Worm (Caenorhabditis elegans): ENCODE data around the gene cdc-50.B.

DNA sequence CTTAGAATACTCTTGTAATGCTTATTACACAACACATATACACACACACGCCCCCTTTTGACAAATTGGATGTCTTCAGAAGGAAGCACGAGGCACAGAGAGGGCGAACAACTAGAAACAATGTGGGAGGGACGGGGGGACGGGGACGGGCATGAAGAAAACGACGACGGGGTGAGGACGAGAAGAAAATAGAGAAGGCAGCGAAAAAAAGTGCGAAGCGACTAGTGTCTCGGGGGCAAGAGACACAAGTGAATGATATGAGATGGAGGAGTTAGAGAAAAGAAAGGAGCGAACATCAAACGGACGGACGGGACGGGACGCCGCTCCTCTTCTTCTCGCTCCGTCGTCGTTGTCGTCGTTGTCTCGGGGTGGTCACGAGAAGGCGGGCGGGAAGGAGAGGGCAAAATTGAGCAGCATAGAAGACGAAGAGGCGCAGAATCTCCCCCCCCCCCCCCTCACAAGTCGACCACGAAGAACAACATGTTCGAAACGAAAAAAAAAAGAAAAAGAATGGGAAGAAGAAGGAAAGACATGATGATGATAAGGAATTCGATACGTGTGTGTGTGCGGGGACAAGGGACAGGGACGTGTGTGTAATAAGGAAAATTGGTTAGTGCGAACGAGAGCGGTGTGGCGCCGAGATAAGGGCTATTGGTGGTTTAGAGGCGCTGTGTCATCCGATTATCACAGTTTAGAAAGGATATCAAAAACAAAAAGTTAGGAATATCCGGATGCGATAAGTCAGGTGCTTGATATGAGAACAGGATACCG, 30.4 kb downstream of the cdc-50.B start:
- TF ChIP-seq B0336.3 (GFP tag; IDR thresholded peaks at IDR 0.05) (no peak; the same call in none of the 2 replicates), snpc-4 (GFP tag; optimal IDR thresholded peaks at IDR 0.05) (peak; percentile 36), snpc-4 (tag; optimal IDR thresholded peaks at IDR 0.05) (peak; percentile 1 to 71 (median 68)), ets-4 (GFP tag; optimal IDR thresholded peaks at IDR 0.05) (peak; percentile 92), ccch-3 (GFP tag; optimal IDR thresholded peaks at IDR 0.05) (no peak), akir-1 (GFP tag; optimal IDR thresholded peaks at IDR 0.05) (no peak), nhr-80 (tag; optimal IDR thresholded peaks at IDR 0.05) (peak; percentile 100), unc-62 (GFP tag; optimal IDR thresholded peaks at IDR 0.05) (no peak), sptf-2 (GFP tag; optimal IDR thresholded peaks at IDR 0.05) (no peak), Y95B8A.8 (GFP tag; IDR thresholded peaks at IDR 0.05) (no peak; the same call in 1 of the 2 replicates), rpc-1 (optimal IDR thresholded peaks at IDR 0.05) (no peak), rpc-1 (tag; optimal IDR thresholded peaks at IDR 0.05) (no peak), ama-1 (optimal IDR thresholded peaks at IDR 0.05) (no peak), ama-1 (GFP tag; optimal IDR thresholded peaks at IDR 0.05) (no peak), D2030.7 (GFP tag; IDR thresholded peaks at IDR 0.05) (no peak), pha-4 (tag; optimal IDR thresholded peaks at IDR 0.05) (no peak), egl-18 (GFP tag; IDR thresholded peaks at IDR 0.05) (0 out of 2 replicates have a peak, but pooled peaks have one; percentile 4)

Measured in whole organism, young adult.